Worm (Caenorhabditis elegans) whole organism, midembryonic: ENCODE data around the gene W01D2.3.

ENCODE experiments used
- T22C8.4 ChIP-seq: fragments of 200-800 bp; sonication (Bioruptor generic); IDR thresholded peaks from 2 replicates; pipeline ENCODE4 v1.3.6; 2022; ENCODE audit warnings: missing genetic modification characterization, missing compliant biosample characterization
- cog-1 ChIP-seq: sonication (generic microtip); optimal IDR thresholded peaks from 2 replicates; lab custom pipeline; 2016; ENCODE audit warnings: missing genetic modification characterization, missing compliant biosample characterization
- flt-1 ChIP-seq: fragments of 200-800 bp; sonication (Bioruptor generic); IDR thresholded peaks from 2 replicates; pipeline ENCODE4 v1.3.6; 2022; ENCODE audit warnings: missing genetic modification characterization, missing compliant biosample characterization
- med-1 ChIP-seq: sonication (generic microtip); optimal IDR thresholded peaks from 2 replicates; lab custom pipeline; 2017; ENCODE audit warnings: missing genetic modification characterization, mild to moderate bottlenecking, missing compliant biosample characterization, antibody characterized with exemption, missing genetic modification reagents; ENCODE audit not compliant: insufficient read depth
- ref-1 ChIP-seq: fragments of 200-800 bp; sonication (Bioruptor generic); conservative IDR thresholded peaks from 2 replicates; pipeline ENCODE4 v1.3.6; 2022; ENCODE audit warnings: missing genetic modification reagents, missing genetic modification characterization, missing compliant biosample characterization

DNA sequence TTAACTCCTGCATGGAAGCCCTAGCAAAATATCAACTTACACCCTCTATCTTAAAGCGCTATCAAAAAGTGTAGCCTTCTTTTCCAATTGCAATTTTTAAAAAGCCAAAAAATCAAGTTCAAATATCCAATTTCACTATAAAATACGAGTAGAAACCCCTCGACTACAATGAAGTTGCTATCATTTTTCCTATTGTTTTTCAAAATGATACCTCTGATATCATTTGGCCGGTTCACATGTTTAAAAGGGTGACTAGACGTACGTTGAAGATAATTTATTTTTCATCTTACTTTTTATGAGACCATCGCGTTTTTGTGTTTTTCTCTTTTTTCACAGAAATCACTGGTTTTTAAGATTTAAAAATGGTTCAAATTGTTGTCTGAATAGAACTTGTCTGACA lies 47.4 kb upstream of the W01D2.3 start, which contains the start of gene R05H10.1:
- TF ChIP-seq flt-1 (GFP tag; lab: Robert Waterston, UW) (no peak), ref-1 (GFP tag; lab: Robert Waterston, UW) (no peak), med-1 (GFP tag; lab: Kevin White, UChicago) (no peak), cog-1 (no peak), T22C8.4 (no peak)
